Worm (Caenorhabditis elegans): ENCODE measurements around the gene H10D18.1.

ce11 chrV:3820875-3821274 is 5.9 kb downstream of the H10D18.1 start:
- TF ChIP-seq hnd-1 (tag; optimal IDR thresholded peaks at IDR 0.05) (no peak), sea-1 (GFP tag; conservative IDR thresholded peaks at IDR 0.05) (no peak), F13C5.2 (tag; optimal IDR thresholded peaks at IDR 0.05) (no peak), tbx-11 (GFP tag; IDR thresholded peaks at IDR 0.05) (no peak)

Measured in whole organism, early embryonic.